Worm (Caenorhabditis elegans) whole organism, L2 larva: ENCODE results near the gene F59A1.15.

Experiments
- C34F6.9 ChIP-seq: fragments of 150-350 bp; optimal IDR thresholded peaks from 2 replicates; lab custom pipeline; 2014; ENCODE audit warnings: missing biosample characterization, missing genetic modification characterization
- F13H6.1 ChIP-seq: sonication (generic microtip); optimal IDR thresholded peaks from 2 replicates; lab custom pipeline; 2016; ENCODE audit warnings: missing genetic modification characterization, missing compliant biosample characterization
- R02D3.7 ChIP-seq: fragments of 150-350 bp; optimal IDR thresholded peaks from 2 replicates; lab custom pipeline; 2014; ENCODE audit warnings: missing biosample characterization, missing genetic modification characterization
- ZK546.5 ChIP-seq: sonication (generic microtip); optimal IDR thresholded peaks from 2 replicates; lab custom pipeline; 2017; ENCODE audit warnings: missing biosample characterization, missing genetic modification characterization
- alr-1 ChIP-seq: fragments of 150-350 bp; optimal IDR thresholded peaks from 2 replicates; lab custom pipeline; 2014; ENCODE audit warnings: missing biosample characterization, missing genetic modification characterization
- aly-2 ChIP-seq: fragments of 150-350 bp; optimal IDR thresholded peaks from 2 replicates; lab custom pipeline; 2014; ENCODE audit warnings: missing biosample characterization, missing genetic modification characterization
- blmp-1 ChIP-seq: sonication (generic microtip); optimal IDR thresholded peaks from 2 replicates; lab custom pipeline; 2017; ENCODE audit warnings: missing genetic modification characterization, mild to moderate bottlenecking, missing compliant biosample characterization, antibody characterized with exemption, moderate library complexity; ENCODE audit not compliant: insufficient read depth
- ceh-16 ChIP-seq: fragments of 150-350 bp; optimal IDR thresholded peaks from 2 replicates; lab custom pipeline; 2014; ENCODE audit warnings: missing biosample characterization, missing genetic modification characterization
- ceh-82 ChIP-seq: fragments of 150-350 bp; optimal IDR thresholded peaks from 2 replicates; lab custom pipeline; 2014; ENCODE audit warnings: missing biosample characterization, missing genetic modification characterization
- crh-2 ChIP-seq: sonication (generic microtip); optimal IDR thresholded peaks from 2 replicates; lab custom pipeline; 2017; ENCODE audit warnings: missing biosample characterization, missing genetic modification characterization
- dmd-4 ChIP-seq: sonication (generic microtip); optimal IDR thresholded peaks from 2 replicates; lab custom pipeline; 2017; ENCODE audit warnings: missing biosample characterization, missing genetic modification characterization
- egl-27 ChIP-seq: sonication (generic microtip); optimal IDR thresholded peaks from 3 replicates; lab custom pipeline; 2017; ENCODE audit warnings: missing biosample characterization, missing genetic modification reagents, missing genetic modification characterization
- fos-1 ChIP-seq: fragments of 150-350 bp; optimal IDR thresholded peaks from 2 replicates; lab custom pipeline; 2014; ENCODE audit warnings: missing biosample characterization, missing genetic modification characterization
- gmeb-1 ChIP-seq: fragments of 150-350 bp; optimal IDR thresholded peaks from 2 replicates; lab custom pipeline; 2014; ENCODE audit warnings: missing biosample characterization, missing genetic modification characterization
- lin-11 ChIP-seq: fragments of 150-350 bp; sonication (generic microtip); optimal IDR thresholded peaks from 2 replicates; lab custom pipeline; 2014; ENCODE audit warnings: missing biosample characterization, missing genetic modification characterization, inconsistent platforms, mixed read lengths
- lin-13 ChIP-seq: fragments of 150-350 bp; optimal IDR thresholded peaks from 2 replicates; lab custom pipeline; 2014; ENCODE audit warnings: missing biosample characterization, missing genetic modification reagents, missing genetic modification characterization
- mab-5 ChIP-seq: fragments of 150-350 bp; optimal IDR thresholded peaks from 2 replicates; lab custom pipeline; 2014; ENCODE audit warnings: missing biosample characterization, missing genetic modification characterization
- mbf-1 ChIP-seq: sonication (generic microtip); optimal IDR thresholded peaks from 2 replicates; lab custom pipeline; 2017; ENCODE audit warnings: missing biosample characterization, missing genetic modification characterization
- nhr-10 ChIP-seq: sonication (generic microtip); optimal IDR thresholded peaks from 2 replicates; lab custom pipeline; 2017; ENCODE audit warnings: missing biosample characterization, missing genetic modification characterization
- nhr-11 ChIP-seq: fragments of 150-350 bp; optimal IDR thresholded peaks from 2 replicates; lab custom pipeline; 2014; ENCODE audit warnings: missing biosample characterization, missing genetic modification characterization
- nhr-12 ChIP-seq: fragments of 150-350 bp; optimal IDR thresholded peaks from 2 replicates; lab custom pipeline; 2014; ENCODE audit warnings: missing biosample characterization, missing genetic modification characterization
- nhr-21 ChIP-seq: fragments of 150-350 bp; optimal IDR thresholded peaks from 2 replicates; lab custom pipeline; 2014; ENCODE audit warnings: missing biosample characterization, missing genetic modification characterization
- nhr-23 ChIP-seq: fragments of 150-350 bp; optimal IDR thresholded peaks from 2 replicates; lab custom pipeline; 2014; ENCODE audit warnings: missing biosample characterization, missing genetic modification reagents, missing genetic modification characterization
- nhr-25 ChIP-seq: fragments of 150-350 bp; sonication (generic microtip); optimal IDR thresholded peaks from 3 replicates; lab custom pipeline; 2014; ENCODE audit warnings: missing biosample characterization, missing genetic modification characterization
- peb-1 ChIP-seq: fragments of 150-350 bp; optimal IDR thresholded peaks from 2 replicates; lab custom pipeline; 2014; ENCODE audit warnings: missing biosample characterization, missing genetic modification characterization
- sem-4 ChIP-seq: fragments of 150-350 bp; optimal IDR thresholded peaks from 2 replicates; lab custom pipeline; 2014; ENCODE audit warnings: missing biosample characterization, missing genetic modification reagents, missing genetic modification characterization
- sma-3 ChIP-seq: sonication (generic microtip); optimal IDR thresholded peaks from 2 replicates; lab custom pipeline; 2016; ENCODE audit warnings: missing genetic modification reagents, missing genetic modification characterization, missing compliant biosample characterization
- sma-9 ChIP-seq, 2 experiments: fragments of 150-350 bp in 1 of 2; sonication (generic microtip) in 1 of 2; optimal IDR thresholded peaks; 2 replicates each; lab custom pipeline; 2014 to 2016; ENCODE audit warnings: missing genetic modification characterization in 2 of 2, mild to moderate bottlenecking in 1 of 2, missing biosample characterization in 1 of 2, missing compliant biosample characterization in 1 of 2, missing genetic modification reagents in 1 of 2, moderate library complexity in 1 of 2
- snpc-4 ChIP-seq: fragments of 150-350 bp; optimal IDR thresholded peaks from 2 replicates; lab custom pipeline; 2014; ENCODE audit warnings: missing biosample characterization, missing genetic modification characterization
- unc-55 ChIP-seq: fragments of 150-350 bp; sonication (generic microtip); optimal IDR thresholded peaks from 3 replicates; lab custom pipeline; 2014; ENCODE audit warnings: missing biosample characterization, missing genetic modification reagents, missing genetic modification characterization
- unc-62 ChIP-seq: fragments of 150-350 bp; optimal IDR thresholded peaks from 2 replicates; lab custom pipeline; 2014; ENCODE audit warnings: missing biosample characterization, missing genetic modification reagents, missing genetic modification characterization
- zag-1 ChIP-seq: fragments of 150-350 bp; optimal IDR thresholded peaks from 2 replicates; lab custom pipeline; 2014; ENCODE audit warnings: missing biosample characterization, missing genetic modification characterization
- ztf-11 ChIP-seq: sonication (generic microtip); optimal IDR thresholded peaks from 2 replicates; lab custom pipeline; 2017; ENCODE audit warnings: missing biosample characterization, missing genetic modification characterization
- ztf-4 ChIP-seq: fragments of 150-350 bp; optimal IDR thresholded peaks from 2 replicates; lab custom pipeline; 2014; ENCODE audit warnings: missing biosample characterization, missing genetic modification characterization

F59A1.15 gene

ce11 chrV:17667676-17668075 lies 16.0 kb downstream of the F59A1.15 start, which contains the start of gene F59A1.12:
Gene F59A1.12 (minus strand): TSS chrV:17667776.
- TF ChIP-seq snpc-4 (no peak), mab-5 (no peak), sem-4 (no peak), ztf-11 (tag; lab: Kevin White, UChicago) (no peak), nhr-25 (tag; lab: Kevin White, UChicago) (no peak), sma-3 (GFP tag; lab: Kevin White, UChicago) (no peak)

- TF ChIP-seq lin-13 (GFP tag; lab: Kevin White, UChicago) (no peak), F13H6.1 (tag; lab: Kevin White, UChicago) (no peak), lin-11 (no peak), ceh-82 (no peak), unc-55 (GFP tag; lab: Kevin White, UChicago) (no peak), zag-1 (no peak), mbf-1 (tag; lab: Kevin White, UChicago) (no peak), peb-1 (no peak), sma-3 (GFP tag; lab: Kevin White, UChicago) (no peak), egl-27 (tag; lab: Kevin White, UChicago) (no peak)
- TF ChIP-seq, all 48 proteins: peak for 0
These were observed 17.8 kb downstream of the F59A1.15 start, which contains the start of gene F59A1.11 for ce11 chrV:17665906-17666305. Gene F59A1.11 (minus strand): TSS chrV:17666006.

- TF ChIP-seq lin-11 = no peak
- no peak for TF ChIP-seq nhr-23 (tag; lab: Kevin White, UChicago)
- TF ChIP-seq mbf-1 (tag; lab: Kevin White, UChicago) = no peak
- no peak for TF ChIP-seq ztf-4 (tag; lab: Kevin White, UChicago)
- TF ChIP-seq nhr-21 = no peak
- no peak for TF ChIP-seq nhr-25 (tag; lab: Kevin White, UChicago)
- TF ChIP-seq fos-1 = no peak
- TF ChIP-seq C34F6.9 (tag; lab: Kevin White, UChicago) = no peak
- no peak for TF ChIP-seq aly-2
- no peak for TF ChIP-seq R02D3.7 (tag; lab: Kevin White, UChicago)
- no peak for TF ChIP-seq lin-13 (GFP tag; lab: Kevin White, UChicago)
- no peak for TF ChIP-seq blmp-1 (tag; lab: Kevin White, UChicago)
- TF ChIP-seq nhr-11 = no peak
- no peak for TF ChIP-seq F13H6.1 (tag; lab: Kevin White, UChicago)
- TF ChIP-seq crh-2 (tag; lab: Kevin White, UChicago) = no peak
- TF ChIP-seq ZK546.5 (tag; lab: Kevin White, UChicago) = no peak
- no peak for TF ChIP-seq nhr-10 (tag; lab: Kevin White, UChicago)
- TF ChIP-seq egl-27 (tag; lab: Kevin White, UChicago) = no peak
- TF ChIP-seq alr-1 = no peak
These were observed 19.3 kb downstream of the F59A1.15 start for ce11 chrV:17664367-17664766.

ce11 chrV:17662260-17662659 lies 21.4 kb downstream of the F59A1.15 start:
- no peak for TF ChIP-seq ceh-16 (tag; lab: Kevin White, UChicago)
- peak; percentile 70 for TF ChIP-seq sma-9 (GFP tag; optimal IDR thresholded peaks at IDR 0.05; lab: Kevin White, UChicago)
- TF ChIP-seq sma-9 (tag; optimal IDR thresholded peaks at IDR 0.05; lab: Kevin White, UChicago) = no peak
- no peak for TF ChIP-seq gmeb-1
- peak; percentile 35 for TF ChIP-seq crh-2 (tag; lab: Kevin White, UChicago)
- TF ChIP-seq fos-1 = peak; percentile 83
- TF ChIP-seq, all 48 proteins: peak for 3

DNA sequence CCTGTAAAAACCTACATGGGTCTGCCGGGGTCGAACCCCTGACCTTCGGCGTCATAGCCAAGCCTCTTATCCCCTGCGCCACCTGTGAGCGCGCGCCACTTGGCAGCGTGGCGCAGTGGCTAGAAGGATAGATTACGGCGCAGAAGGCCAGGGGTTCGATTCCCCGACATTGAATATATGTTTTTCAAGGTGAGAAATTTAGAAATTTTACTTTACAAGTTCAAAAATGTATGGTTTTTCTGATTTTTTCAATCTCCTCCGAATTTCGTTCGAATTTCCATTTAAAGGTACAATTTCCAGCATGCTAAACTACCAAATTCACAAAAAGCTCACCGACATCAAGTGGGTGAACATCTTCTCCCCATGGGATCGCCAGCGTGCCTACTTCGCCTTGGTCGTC lies 23.7 kb downstream of the F59A1.15 start, which contains the start of gene dgat-2:
Gene dgat-2, plus strand, starts transcription at position 301 of the 400 bp plus-strand sequence.
- TF ChIP-seq nhr-11 (no peak), gmeb-1 (no peak), nhr-12 (tag; lab: Kevin White, UChicago) (no peak), nhr-10 (tag; lab: Kevin White, UChicago) (no peak), unc-62 (no peak), nhr-23 (tag; lab: Kevin White, UChicago) (no peak), dmd-4 (tag; lab: Kevin White, UChicago) (no peak), R02D3.7 (tag; lab: Kevin White, UChicago) (no peak), mab-5 (no peak), F13H6.1 (tag; lab: Kevin White, UChicago) (no peak), crh-2 (tag; lab: Kevin White, UChicago) (no peak)
